Worm (Caenorhabditis elegans): ENCODE data around the gene col-117.
A peak's percentile ranks its signal among the peaks of the same experiment; 100 is the strongest.

Gene col-117

DNA sequence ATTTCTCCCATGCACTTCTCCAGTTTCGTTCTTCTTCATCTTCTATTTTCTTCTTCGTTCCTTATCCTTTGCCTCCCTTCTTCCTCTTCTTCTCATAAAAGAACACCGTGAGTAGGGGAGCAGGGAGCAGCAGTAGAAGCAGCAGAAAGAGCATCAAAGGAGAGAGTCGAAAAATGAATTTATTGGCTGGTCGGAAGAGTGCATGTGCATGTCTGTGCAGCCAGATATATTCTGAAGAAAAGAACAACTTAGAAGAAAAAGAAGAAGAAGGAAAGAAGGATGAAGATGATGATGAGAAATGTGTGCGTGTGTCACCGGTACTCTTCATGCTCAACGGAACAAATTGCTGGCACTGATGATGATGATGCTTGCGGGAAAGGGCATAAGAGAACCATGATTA lies 27.7 kb downstream of the col-117 start:
- TF ChIP-seq zfp-2 (tag; optimal IDR thresholded peaks at IDR 0.05) (no peak), madf-5 (GFP tag; IDR thresholded peaks at IDR 0.05) (no peak), lin-1 (GFP tag; IDR thresholded peaks at IDR 0.05) (no peak), lin-29 (GFP tag; IDR thresholded peaks at IDR 0.05) (no peak), ceh-20 (GFP tag; IDR thresholded peaks at IDR 0.05) (no peak), mxl-2 (GFP tag; conservative IDR thresholded peaks at IDR 0.05) (no peak), T26A8.4 (GFP tag; IDR thresholded peaks at IDR 0.05) (no peak), mep-1 (tag; optimal IDR thresholded peaks at IDR 0.05) (peak; percentile 65), php-3 (GFP tag; IDR thresholded peaks at IDR 0.05) (no peak), F26F4.8 (GFP tag; conservative IDR thresholded peaks at IDR 0.05) (no peak), nhr-41 (GFP tag; IDR thresholded peaks at IDR 0.05) (no peak), F37D6.2 (tag; optimal IDR thresholded peaks at IDR 0.05) (no peak), ceh-28 (tag; optimal IDR thresholded peaks at IDR 0.05) (no peak), hlh-30 (tag; optimal IDR thresholded peaks at IDR 0.05; ENCODE audit: insufficient read depth) (peak; percentile 20), ama-1 (optimal IDR thresholded peaks at IDR 0.05) (no peak), zag-1 (tag; optimal IDR thresholded peaks at IDR 0.05) (no peak), mes-2 (tag; optimal IDR thresholded peaks at IDR 0.05; ENCODE audit: poor library complexity, severe bottlenecking) (no peak), lim-7 (GFP tag; IDR thresholded peaks at IDR 0.05) (no peak), hmg-1.1 (GFP tag; IDR thresholded peaks at IDR 0.05) (0 out of 2 replicates have a peak, but pooled peaks have one; percentile 10), nhr-77 (tag; optimal IDR thresholded peaks at IDR 0.05) (no peak), lsy-2 (tag; optimal IDR thresholded peaks at IDR 0.05) (peak in 1 of 2 experiments; percentile 12), gei-8 (GFP tag; optimal IDR thresholded peaks at IDR 0.05) (no peak), dpl-1 (GFP tag; optimal IDR thresholded peaks at IDR 0.05) (no peak), nhr-6 (tag; optimal IDR thresholded peaks at IDR 0.05) (no peak), aha-1 (tag) (peak; percentile 72), lin-39 (tag; optimal IDR thresholded peaks at IDR 0.05) (peak; percentile 15), ces-1 (GFP tag; optimal IDR thresholded peaks at IDR 0.05) (no peak), fos-1 (tag; optimal IDR thresholded peaks at IDR 0.05) (no peak), dmd-9 (GFP tag; IDR thresholded peaks at IDR 0.05) (no peak), R02D3.7 (tag; optimal IDR thresholded peaks at IDR 0.05) (no peak), pqm-1 (tag; optimal IDR thresholded peaks at IDR 0.05) (no peak), rbr-2 (tag; optimal IDR thresholded peaks at IDR 0.05) (no peak), egl-43 (GFP tag; IDR thresholded peaks at IDR 0.05) (no peak), ctbp-1 (GFP tag; IDR thresholded peaks at IDR 0.05) (0 out of 2 replicates have a peak, but pooled peaks have one; percentile 42), lin-15B (tag; optimal IDR thresholded peaks at IDR 0.05) (no peak), fkh-10 (GFP tag; optimal IDR thresholded peaks at IDR 0.05) (peak; percentile 61)

DNA sequence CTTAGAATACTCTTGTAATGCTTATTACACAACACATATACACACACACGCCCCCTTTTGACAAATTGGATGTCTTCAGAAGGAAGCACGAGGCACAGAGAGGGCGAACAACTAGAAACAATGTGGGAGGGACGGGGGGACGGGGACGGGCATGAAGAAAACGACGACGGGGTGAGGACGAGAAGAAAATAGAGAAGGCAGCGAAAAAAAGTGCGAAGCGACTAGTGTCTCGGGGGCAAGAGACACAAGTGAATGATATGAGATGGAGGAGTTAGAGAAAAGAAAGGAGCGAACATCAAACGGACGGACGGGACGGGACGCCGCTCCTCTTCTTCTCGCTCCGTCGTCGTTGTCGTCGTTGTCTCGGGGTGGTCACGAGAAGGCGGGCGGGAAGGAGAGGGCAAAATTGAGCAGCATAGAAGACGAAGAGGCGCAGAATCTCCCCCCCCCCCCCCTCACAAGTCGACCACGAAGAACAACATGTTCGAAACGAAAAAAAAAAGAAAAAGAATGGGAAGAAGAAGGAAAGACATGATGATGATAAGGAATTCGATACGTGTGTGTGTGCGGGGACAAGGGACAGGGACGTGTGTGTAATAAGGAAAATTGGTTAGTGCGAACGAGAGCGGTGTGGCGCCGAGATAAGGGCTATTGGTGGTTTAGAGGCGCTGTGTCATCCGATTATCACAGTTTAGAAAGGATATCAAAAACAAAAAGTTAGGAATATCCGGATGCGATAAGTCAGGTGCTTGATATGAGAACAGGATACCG lies 28.9 kb downstream of the col-117 start:
- TF ChIP-seq mep-1 (tag; optimal IDR thresholded peaks at IDR 0.05), result peak; percentile 96
- peak; percentile 99 for TF ChIP-seq hlh-11 (tag; optimal IDR thresholded peaks at IDR 0.05)
- TF ChIP-seq lin-15B (tag; optimal IDR thresholded peaks at IDR 0.05), result no peak
- peak; percentile 90 for TF ChIP-seq dve-1 (tag; optimal IDR thresholded peaks at IDR 0.05; ENCODE audit: insufficient read depth)
- TF ChIP-seq jun-1 (tag; optimal IDR thresholded peaks at IDR 0.05), result peak; percentile 52
- TF ChIP-seq pha-4 (GFP tag; IDR thresholded peaks at IDR 0.05), result peak; percentile 79; the same call in 1 of the 2 replicates
- no peak for TF ChIP-seq pha-4 (tag; optimal IDR thresholded peaks at IDR 0.05)
- no peak for TF ChIP-seq daf-8 (GFP tag; IDR thresholded peaks at IDR 0.05)
- no peak for TF ChIP-seq snpc-1.2 (GFP tag; IDR thresholded peaks at IDR 0.05)
- no peak for TF ChIP-seq Y5F2A.4 (GFP tag; optimal IDR thresholded peaks at IDR 0.05)
- 0 out of 2 replicates have a peak, but pooled peaks have one; percentile 10 for TF ChIP-seq D1046.2 (GFP tag; IDR thresholded peaks at IDR 0.05)
- 0 out of 2 replicates have a peak, but pooled peaks have one; percentile 70 for TF ChIP-seq saeg-2 (GFP tag; IDR thresholded peaks at IDR 0.05)
- TF ChIP-seq lin-39 (tag; optimal IDR thresholded peaks at IDR 0.05), result peak; percentile 52
- no peak for TF ChIP-seq nhr-76 (tag; optimal IDR thresholded peaks at IDR 0.05)
- 0 out of 2 replicates have a peak, but pooled peaks have one; percentile 31 for TF ChIP-seq ceh-44 (GFP tag; IDR thresholded peaks at IDR 0.05)
- TF ChIP-seq zfp-3 (GFP tag; conservative IDR thresholded peaks at IDR 0.05), result no peak
- peak; percentile 27 for TF ChIP-seq F10B5.3 (tag; optimal IDR thresholded peaks at IDR 0.05)
- peak; percentile 51 to 71 for TF ChIP-seq daf-16 (GFP tag; optimal IDR thresholded peaks at IDR 0.05)
- peak; percentile 62 for TF ChIP-seq daf-16 (tag; optimal IDR thresholded peaks at IDR 0.05)
- peak; percentile 87 for TF ChIP-seq ctbp-1 (GFP tag; IDR thresholded peaks at IDR 0.05)
